Fruit fly (Drosophila melanogaster) whole organism, adult: ENCODE data around the gene CG42709.

Experiments
- CG14711 ChIP-seq: fragments of 200-800 bp; sonication (Bioruptor generic); optimal IDR thresholded peaks from 2 replicates; lab custom pipeline; 2018; ENCODE audit warnings: missing biosample characterization, mild to moderate bottlenecking, missing genetic modification characterization, moderate library complexity
- CG1620 ChIP-seq: fragments of 200-800 bp; sonication (Bioruptor generic); optimal IDR thresholded peaks from 2 replicates; lab custom pipeline; 2016; ENCODE audit warnings: missing biosample characterization, missing genetic modification characterization
- CG7045 ChIP-seq: fragments of 200-800 bp; sonication (Bioruptor generic); optimal IDR thresholded peaks from 2 replicates; lab custom pipeline; 2017; ENCODE audit warnings: missing biosample characterization, mild to moderate bottlenecking, missing genetic modification characterization
- CG7101 ChIP-seq: fragments of 200-800 bp; sonication (Bioruptor generic); optimal IDR thresholded peaks from 2 replicates; lab custom pipeline; 2018; ENCODE audit warnings: missing biosample characterization, mild to moderate bottlenecking, missing genetic modification characterization, moderate library complexity
- Clk ChIP-seq: fragments of 200-800 bp; sonication (Bioruptor generic); optimal IDR thresholded peaks from 2 replicates; lab custom pipeline; 2017; ENCODE audit warnings: missing biosample characterization, missing genetic modification characterization
- Crg-1 ChIP-seq: fragments of 200-800 bp; sonication (Bioruptor generic); optimal IDR thresholded peaks from 2 replicates; lab custom pipeline; 2016; ENCODE audit warnings: missing biosample characterization, missing genetic modification characterization
- Mnt ChIP-seq: fragments of 200-800 bp; sonication (Bioruptor generic); optimal IDR thresholded peaks from 2 replicates; lab custom pipeline; 2016; ENCODE audit warnings: missing biosample characterization, mild to moderate bottlenecking, missing genetic modification characterization
- bab1 ChIP-seq: fragments of 200-800 bp; sonication (Bioruptor generic); optimal IDR thresholded peaks from 3 replicates; lab custom pipeline; 2019; ENCODE audit warnings: missing biosample characterization, mild to moderate bottlenecking, missing genetic modification characterization, moderate library complexity
- cnc ChIP-seq, 2 experiments: fragments of >200 bp; optimal IDR thresholded peaks; 2 replicates each; lab custom pipeline; 2017
- ovo ChIP-seq: fragments of 200-800 bp; sonication (Bioruptor generic); optimal IDR thresholded peaks from 2 replicates; lab custom pipeline; 2016; ENCODE audit warnings: missing biosample characterization, missing genetic modification characterization
- pad ChIP-seq: fragments of 200-800 bp; sonication (Bioruptor generic); optimal IDR thresholded peaks from 3 replicates; lab custom pipeline; 2017; ENCODE audit warnings: missing biosample characterization, missing genetic modification characterization, mild to moderate bottlenecking, moderate library complexity, missing genetic modification reagents
- tj ChIP-seq: fragments of 200-800 bp; sonication (Bioruptor generic); optimal IDR thresholded peaks from 3 replicates; lab custom pipeline; 2017; ENCODE audit warnings: missing biosample characterization, mild to moderate bottlenecking, missing genetic modification characterization, moderate library complexity

DNA sequence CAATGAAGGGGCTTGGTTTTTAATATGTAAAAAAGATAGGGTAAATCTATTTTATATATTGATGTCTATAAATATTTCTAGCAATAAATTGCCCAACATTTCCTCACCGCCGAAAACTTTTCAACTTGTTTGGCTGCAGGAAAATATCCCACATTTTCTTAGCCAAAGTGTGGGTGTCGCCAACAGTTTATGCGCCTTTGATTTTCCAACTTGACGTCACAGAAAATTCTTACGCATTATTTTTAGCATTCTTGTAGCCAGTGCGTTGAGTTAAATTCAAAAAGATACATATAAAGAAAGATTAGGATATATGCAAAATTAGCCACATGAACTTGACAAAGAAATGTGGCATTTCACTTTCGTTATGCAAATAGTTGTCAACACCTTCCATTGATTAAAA is 49.9 kb downstream of the CG42709 start:
- no peak for TF ChIP-seq Clk (GFP tag; lab: Kevin White, UChicago)
- no peak for TF ChIP-seq CG7101 (tag; lab: Kevin White, UChicago)
- TF ChIP-seq CG7045 (GFP tag; lab: Kevin White, UChicago) = no peak
- TF ChIP-seq tj = no peak
- TF ChIP-seq CG14711 = no peak
- no peak for TF ChIP-seq pad (GFP tag; lab: Kevin White, UChicago)
- no peak for TF ChIP-seq ovo (GFP tag; lab: Kevin White, UChicago)
- no peak for TF ChIP-seq cnc (optimal IDR thresholded peaks at IDR 0.05; lab: Kevin White, UChicago)
- TF ChIP-seq bab1 (GFP tag; lab: Kevin White, UChicago) = no peak
- TF ChIP-seq CG1620 (GFP tag; lab: Kevin White, UChicago) = no peak
- no peak for TF ChIP-seq Crg-1 (GFP tag; lab: Kevin White, UChicago)
- no peak for TF ChIP-seq Mnt (GFP tag; lab: Kevin White, UChicago)
